Fruit fly (Drosophila melanogaster) Kc167 (cell line): ENCODE measurements around the gene CG13116.

Experiments
- Sin3A ChIP-seq: fragments of >200 bp; optimal IDR thresholded peaks from 2 replicates; lab custom pipeline; 2018; ENCODE audit warnings: missing external identifiers
- h ChIP-seq: fragments of >200 bp; optimal IDR thresholded peaks from 3 replicates; lab custom pipeline; 2018; ENCODE audit warnings: missing external identifiers
- insv ChIP-seq: fragments of >200 bp; optimal IDR thresholded peaks from 3 replicates; lab custom pipeline; 2018; ENCODE audit warnings: missing external identifiers

- TF ChIP-seq h: no peak
- TF ChIP-seq insv: no peak
- TF ChIP-seq Sin3A (lab: Kevin White, UChicago): no peak
These were observed 22.6 kb upstream of the CG13116 start for dm6 chr2L:9707103-9707502.
